Worm (Caenorhabditis elegans): ENCODE measurements around the gene acp-3.
A peak's percentile ranks its signal among the peaks of the same experiment; 100 is the strongest.

The acp-3 gene

ce11 chrII:8437035-8437434, at the start of gene acp-3:
Gene acp-3, minus strand, starts transcription at chrII:8437135.
- TF ChIP-seq elt-3 (tag; optimal IDR thresholded peaks at IDR 0.05) = no peak
- no peak for TF ChIP-seq lin-13 (tag; optimal IDR thresholded peaks at IDR 0.05)
- no peak for TF ChIP-seq M03D4.4 (tag; optimal IDR thresholded peaks at IDR 0.05)
- TF ChIP-seq ham-2 (GFP tag; optimal IDR thresholded peaks at IDR 0.05) = no peak
- no peak for TF ChIP-seq unc-62 (GFP tag; optimal IDR thresholded peaks at IDR 0.05)
- TF ChIP-seq hlh-1 (tag; optimal IDR thresholded peaks at IDR 0.05) = no peak
- no peak for TF ChIP-seq unc-120 (tag; optimal IDR thresholded peaks at IDR 0.05; ENCODE audit: poor library complexity, severe bottlenecking)
- no peak for TF ChIP-seq zip-8 (tag; optimal IDR thresholded peaks at IDR 0.05)
- TF ChIP-seq nhr-237 (tag; optimal IDR thresholded peaks at IDR 0.05) = no peak
- TF ChIP-seq elt-1 (tag; optimal IDR thresholded peaks at IDR 0.05; ENCODE audit: borderline replicate concordance, insufficient read depth) = no peak

DNA sequence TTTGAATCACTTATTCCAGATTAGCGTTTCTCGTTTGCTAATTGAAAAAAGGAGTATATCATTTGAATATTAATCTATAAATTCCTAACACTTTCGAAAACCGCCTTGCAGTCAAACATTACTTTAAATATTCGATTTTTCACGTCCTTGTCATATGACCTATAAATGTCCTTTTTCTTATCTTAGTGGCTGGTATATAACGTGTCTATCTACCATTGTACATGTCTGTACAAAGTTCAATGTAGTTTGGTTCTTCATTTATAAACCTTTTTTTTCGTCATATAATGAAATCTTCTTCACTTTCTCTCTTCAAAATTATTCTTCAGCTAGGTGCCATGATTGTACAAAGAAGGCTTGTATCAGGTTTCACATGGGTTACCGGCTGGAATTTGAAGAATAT, 48.7 kb upstream of the acp-3 start, which contains the start of gene gbh-2:
TSS of gene gbh-2 (plus strand) at position 277 of the 400 bp plus-strand sequence.
- TF ChIP-seq ceh-39 (tag; optimal IDR thresholded peaks at IDR 0.05) (no peak), hlh-1 (tag; optimal IDR thresholded peaks at IDR 0.05) (no peak), sem-2 (GFP tag; optimal IDR thresholded peaks at IDR 0.05) (no peak), bed-3 (GFP tag; optimal IDR thresholded peaks at IDR 0.05) (no peak), elt-1 (tag; optimal IDR thresholded peaks at IDR 0.05; ENCODE audit: borderline replicate concordance, insufficient read depth) (no peak), sptf-1 (tag; optimal IDR thresholded peaks at IDR 0.05) (no peak), nhr-237 (tag; optimal IDR thresholded peaks at IDR 0.05) (no peak), snpc-4 (tag; optimal IDR thresholded peaks at IDR 0.05) (no peak), M03D4.4 (tag; optimal IDR thresholded peaks at IDR 0.05) (no peak), nhr-76 (tag; optimal IDR thresholded peaks at IDR 0.05) (no peak), blmp-1 (tag; optimal IDR thresholded peaks at IDR 0.05) (no peak), ceh-43 (GFP tag; optimal IDR thresholded peaks at IDR 0.05) (no peak), mls-2 (tag; optimal IDR thresholded peaks at IDR 0.05) (no peak), mab-5 (tag; optimal IDR thresholded peaks at IDR 0.05) (no peak), ham-2 (GFP tag; optimal IDR thresholded peaks at IDR 0.05) (no peak), cnd-1 (tag; optimal IDR thresholded peaks at IDR 0.05) (no peak)

DNA sequence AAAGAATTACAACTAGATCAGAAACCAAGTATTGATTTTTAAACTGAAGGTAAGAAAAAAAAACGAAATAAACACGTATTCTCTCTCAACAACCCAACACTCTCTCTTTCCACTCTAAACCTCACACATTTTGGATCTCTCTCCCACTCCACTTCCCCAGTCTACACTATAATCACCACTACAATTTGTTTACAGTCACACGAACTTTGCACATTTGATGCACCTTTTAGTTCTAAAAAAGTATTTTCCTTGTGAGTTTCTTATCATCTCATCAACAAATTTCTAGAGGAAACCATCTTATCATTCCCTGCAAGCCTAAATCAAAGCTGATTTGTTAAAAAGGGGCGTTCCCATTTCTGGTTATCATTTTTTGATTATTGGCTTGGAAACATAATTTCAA, 47.6 kb upstream of the acp-3 start:
- TF ChIP-seq lin-13 (tag; optimal IDR thresholded peaks at IDR 0.05) = no peak
- no peak for TF ChIP-seq nhr-12 (tag; optimal IDR thresholded peaks at IDR 0.05)
- TF ChIP-seq M03D4.4 (tag; optimal IDR thresholded peaks at IDR 0.05) = no peak
- TF ChIP-seq drap-1 (GFP tag; optimal IDR thresholded peaks at IDR 0.05) = no peak
- no peak for TF ChIP-seq nhr-2 (tag; optimal IDR thresholded peaks at IDR 0.05)
- no peak for TF ChIP-seq sem-2 (GFP tag; optimal IDR thresholded peaks at IDR 0.05)
- TF ChIP-seq unc-39 (tag; optimal IDR thresholded peaks at IDR 0.05) = no peak
- TF ChIP-seq lin-32 (GFP tag; optimal IDR thresholded peaks at IDR 0.05) = no peak
- TF ChIP-seq cnd-1 (tag; optimal IDR thresholded peaks at IDR 0.05) = no peak
- no peak for TF ChIP-seq hlh-1 (tag; optimal IDR thresholded peaks at IDR 0.05)
- no peak for TF ChIP-seq nhr-28 (tag; optimal IDR thresholded peaks at IDR 0.05)
- no peak for TF ChIP-seq elt-3 (tag; optimal IDR thresholded peaks at IDR 0.05)
- TF ChIP-seq unc-120 (tag; optimal IDR thresholded peaks at IDR 0.05; ENCODE audit: poor library complexity, severe bottlenecking) = no peak
- TF ChIP-seq lsy-2 (tag; optimal IDR thresholded peaks at IDR 0.05) = no peak
- no peak for TF ChIP-seq blmp-1 (tag; optimal IDR thresholded peaks at IDR 0.05)

- no peak for TF ChIP-seq zip-8 (tag; optimal IDR thresholded peaks at IDR 0.05)
- no peak for TF ChIP-seq nhr-76 (tag; optimal IDR thresholded peaks at IDR 0.05)
- TF ChIP-seq pha-4 (tag; optimal IDR thresholded peaks at IDR 0.05) = no peak
Measured at ce11 chrII:8483793-8484186, 46.9 kb upstream of the acp-3 start, which contains the start of gene taap-1. Gene taap-1, minus strand, starts transcription at chrII:8483871.

ce11 chrII:8483124-8483792, 46.3 kb upstream of the acp-3 start:
- TF ChIP-seq lsy-2 (tag; optimal IDR thresholded peaks at IDR 0.05) (peak; percentile 82), blmp-1 (tag; optimal IDR thresholded peaks at IDR 0.05) (no peak), ces-1 (GFP tag; optimal IDR thresholded peaks at IDR 0.05) (peak; percentile 44)
